Fruit fly (Drosophila melanogaster) whole organism, embryonic: ENCODE results near the gene CG45081.
A peak's percentile ranks its signal among the peaks of the same experiment; 100 is the strongest.

Experiments
- ATbp ChIP-seq: fragments of 200-800 bp; sonication (Bioruptor generic); optimal IDR thresholded peaks from 2 replicates; lab custom pipeline; 2017; ENCODE audit warnings: missing biosample characterization, mild to moderate bottlenecking, missing genetic modification characterization, missing genetic modification reagents
- CG10979 ChIP-seq: fragments of 200-800 bp; sonication (Bioruptor generic); optimal IDR thresholded peaks from 2 replicates; lab custom pipeline; 2018; ENCODE audit warnings: missing biosample characterization, mild to moderate bottlenecking, missing genetic modification characterization, moderate library complexity
- CG12155 ChIP-seq: fragments of 200-800 bp; sonication (Bioruptor generic); optimal IDR thresholded peaks from 3 replicates; lab custom pipeline; 2016; ENCODE audit warnings: missing biosample characterization, missing genetic modification characterization
- CG13775 ChIP-seq: fragments of 200-800 bp; sonication (Bioruptor generic); optimal IDR thresholded peaks from 3 replicates; lab custom pipeline; 2017; ENCODE audit warnings: missing biosample characterization, mild to moderate bottlenecking, missing genetic modification characterization
- CG15269 ChIP-seq: fragments of 200-800 bp; sonication (Bioruptor generic); optimal IDR thresholded peaks from 2 replicates; lab custom pipeline; 2018; ENCODE audit warnings: missing biosample characterization, mild to moderate bottlenecking, missing genetic modification characterization, moderate library complexity
- CG18764 ChIP-seq: fragments of 200-800 bp; sonication (Bioruptor generic); optimal IDR thresholded peaks from 3 replicates; lab custom pipeline; 2016; ENCODE audit warnings: missing biosample characterization, missing genetic modification characterization
- CG2116 ChIP-seq: fragments of 200-800 bp; sonication (Bioruptor generic); optimal IDR thresholded peaks from 3 replicates; lab custom pipeline; 2018; ENCODE audit warnings: missing biosample characterization, mild to moderate bottlenecking, missing genetic modification characterization
- CG30020 ChIP-seq: fragments of 200-800 bp; optimal IDR thresholded peaks from 2 replicates; lab custom pipeline; 2019; ENCODE audit warnings: missing biosample characterization, mild to moderate bottlenecking, missing genetic modification characterization, moderate library complexity
- CG31365 ChIP-seq: fragments of 200-800 bp; sonication (Bioruptor generic); optimal IDR thresholded peaks from 2 replicates; lab custom pipeline; 2018; ENCODE audit warnings: missing biosample characterization, mild to moderate bottlenecking, missing genetic modification characterization
- CG31388 ChIP-seq: fragments of 200-800 bp; sonication (Bioruptor generic); optimal IDR thresholded peaks from 2 replicates; lab custom pipeline; 2016; ENCODE audit warnings: missing biosample characterization, missing genetic modification characterization
- CG32532 ChIP-seq: fragments of 200-800 bp; sonication (Bioruptor generic); IDR thresholded peaks from 2 replicates; pipeline ENCODE4 v1.3.6; 2022; ENCODE audit warnings: missing biosample characterization, missing genetic modification characterization
- CG33557 ChIP-seq: fragments of 200-800 bp; sonication (Bioruptor generic); optimal IDR thresholded peaks from 2 replicates; lab custom pipeline; 2019; ENCODE audit warnings: missing biosample characterization, mild to moderate bottlenecking, missing genetic modification characterization, moderate library complexity
- CG3726 ChIP-seq: fragments of 200-800 bp; sonication (Bioruptor generic); IDR thresholded peaks from 3 replicates; pipeline ENCODE4, ENCODE4 v1.3.6; 2022; ENCODE audit warnings: missing biosample characterization, missing genetic modification characterization
- CG7372 ChIP-seq: fragments of 200-800 bp; sonication (Bioruptor generic); IDR thresholded peaks from 2 replicates; pipeline ENCODE4 v1.3.6; 2022; ENCODE audit warnings: missing biosample characterization, missing genetic modification characterization
- CG8089 ChIP-seq: fragments of 200-800 bp; sonication (Bioruptor generic); optimal IDR thresholded peaks from 3 replicates; lab custom pipeline; 2016; ENCODE audit warnings: missing biosample characterization, missing genetic modification characterization
- CG8924 ChIP-seq: fragments of 200-800 bp; optimal IDR thresholded peaks from 3 replicates; lab custom pipeline; 2019; ENCODE audit warnings: missing biosample characterization, mild to moderate bottlenecking, missing genetic modification characterization, moderate library complexity
- CkIIα-i1 ChIP-seq: fragments of 200-800 bp; sonication (Bioruptor generic); IDR thresholded peaks from 2 replicates; pipeline ENCODE4 v1.3.6; 2022; ENCODE audit warnings: missing biosample characterization, missing genetic modification characterization
- Dip2 ChIP-seq: fragments of 200-800 bp; sonication (Bioruptor generic); IDR thresholded peaks from 2 replicates; pipeline ENCODE4 v1.3.6; 2022; ENCODE audit warnings: missing biosample characterization, missing genetic modification characterization
- Doc3 ChIP-seq: fragments of 200-800 bp; sonication (Bioruptor generic); IDR thresholded peaks from 3 replicates; pipeline ENCODE4 v1.3.6; 2022; ENCODE audit warnings: missing biosample characterization, missing genetic modification characterization; ENCODE audit not compliant: partially characterized antibody
- Eip74EF ChIP-seq, 2 experiments: fragments of 200-800 bp in 1 of 2; fragments of >200 bp in 1 of 2; sonication (Bioruptor generic) in 1 of 2; optimal IDR thresholded peaks; 2 replicates each; lab custom pipeline; 2017 to 2019; ENCODE audit warnings: missing biosample characterization in 2 of 2, missing genetic modification characterization in 2 of 2, mild to moderate bottlenecking in 1 of 2, moderate library complexity in 1 of 2
- HLH3B ChIP-seq: fragments of 200-800 bp; sonication (Bioruptor generic); IDR thresholded peaks from 2 replicates; pipeline ENCODE4 v1.3.6; 2022; ENCODE audit warnings: missing biosample characterization, missing genetic modification characterization
- HLH4C ChIP-seq: fragments of 200-800 bp; sonication (Bioruptor generic); IDR thresholded peaks from 3 replicates; pipeline ENCODE4 v1.3.6; 2022; ENCODE audit warnings: missing biosample characterization, missing genetic modification characterization; ENCODE audit not compliant: partially characterized antibody
- HLHmδ ChIP-seq: fragments of 200-800 bp; sonication (Bioruptor generic); optimal IDR thresholded peaks from 2 replicates; lab custom pipeline; 2018; ENCODE audit warnings: missing biosample characterization, mild to moderate bottlenecking, missing genetic modification characterization, moderate library complexity
- HmgD ChIP-seq: fragments of 200-800 bp; sonication (Bioruptor generic); optimal IDR thresholded peaks from 3 replicates; lab custom pipeline; 2016; ENCODE audit warnings: missing biosample characterization, missing genetic modification characterization
- Hr39 ChIP-seq: fragments of >200 bp; optimal IDR thresholded peaks from 2 replicates; lab custom pipeline; 2017
- Meics ChIP-seq: fragments of 200-800 bp; sonication (Bioruptor generic); optimal IDR thresholded peaks from 2 replicates; lab custom pipeline; 2017; ENCODE audit warnings: missing biosample characterization, mild to moderate bottlenecking, missing genetic modification characterization
- Ravus ChIP-seq: fragments of 200-800 bp; sonication (Bioruptor generic); IDR thresholded peaks from 2 replicates; pipeline ENCODE4 v1.3.6; 2022; ENCODE audit warnings: missing biosample characterization, missing genetic modification characterization
- Sin3A ChIP-seq: fragments of >200 bp; optimal IDR thresholded peaks from 2 replicates; lab custom pipeline; 2018
- Tbp ChIP-seq: fragments of >200 bp; optimal IDR thresholded peaks from 2 replicates; lab custom pipeline; 2018; ENCODE audit warnings: missing biosample characterization, missing genetic modification characterization
- Usf ChIP-seq: fragments of 200-800 bp; sonication (Bioruptor generic); optimal IDR thresholded peaks from 2 replicates; lab custom pipeline; 2017; ENCODE audit warnings: missing genotype, missing biosample characterization, missing genetic modification characterization
- Xbp1 ChIP-seq: fragments of 200-800 bp; sonication (Bioruptor generic); optimal IDR thresholded peaks from 3 replicates; lab custom pipeline; 2016; ENCODE audit warnings: missing biosample characterization, mild to moderate bottlenecking, missing genetic modification characterization
- al ChIP-seq: fragments of 200-800 bp; sonication (Bioruptor generic); IDR thresholded peaks from 2 replicates; pipeline ENCODE4 v1.3.6; 2022; ENCODE audit warnings: missing biosample characterization, missing genetic modification characterization
- bab2 ChIP-seq: fragments of 200-800 bp; sonication (Bioruptor generic); optimal IDR thresholded peaks from 2 replicates; lab custom pipeline; 2016; ENCODE audit warnings: missing biosample characterization, missing genetic modification characterization
- chinmo ChIP-seq: fragments of 200-800 bp; sonication (Bioruptor generic); IDR thresholded peaks from 4 replicates; pipeline ENCODE4 v1.3.6; 2022; ENCODE audit warnings: missing biosample characterization, missing genetic modification characterization; ENCODE audit not compliant: partially characterized antibody
- chm ChIP-seq: fragments of 200-800 bp; sonication (Bioruptor generic); IDR thresholded peaks from 2 replicates; pipeline ENCODE4 v1.3.6; 2022; ENCODE audit warnings: missing biosample characterization, missing genetic modification characterization
- chn ChIP-seq: fragments of 200-800 bp; sonication (Bioruptor generic); optimal IDR thresholded peaks from 2 replicates; lab custom pipeline; 2016; ENCODE audit warnings: missing biosample characterization, missing genetic modification characterization
- gcm ChIP-seq: fragments of 200-800 bp; sonication (Bioruptor generic); optimal IDR thresholded peaks from 2 replicates; lab custom pipeline; 2019; ENCODE audit warnings: missing biosample characterization, mild to moderate bottlenecking, missing genetic modification characterization, moderate library complexity
- gro ChIP-seq: fragments of 200-800 bp; sonication (Bioruptor generic); optimal IDR thresholded peaks from 2 replicates; lab custom pipeline; 2016; ENCODE audit warnings: missing biosample characterization, missing genetic modification characterization
- lola ChIP-seq, 3 experiments: fragments of >200 bp in 2 of 3; fragments of 200-800 bp in 1 of 3; sonication (Bioruptor generic) in 1 of 3; optimal IDR thresholded peaks; 2 replicates each; lab custom pipeline; 2017 to 2019; ENCODE audit warnings: missing biosample characterization in 3 of 3, missing genetic modification characterization in 3 of 3, mild to moderate bottlenecking in 1 of 3, moderate library complexity in 1 of 3
- luna ChIP-seq: fragments of 200-800 bp; sonication (Bioruptor generic); optimal IDR thresholded peaks from 2 replicates; lab custom pipeline; 2016; ENCODE audit warnings: missing biosample characterization, missing genetic modification characterization
- pum ChIP-seq: fragments of 200-800 bp; sonication (Bioruptor generic); optimal IDR thresholded peaks from 2 replicates; lab custom pipeline; 2016; ENCODE audit warnings: missing biosample characterization, missing genetic modification characterization
- sd ChIP-seq: fragments of 200-800 bp; sonication (Bioruptor generic); optimal IDR thresholded peaks from 3 replicates; lab custom pipeline; 2018; ENCODE audit warnings: missing biosample characterization, mild to moderate bottlenecking, missing genetic modification characterization, moderate library complexity
- sima ChIP-seq: fragments of 200-800 bp; sonication (Bioruptor generic); optimal IDR thresholded peaks from 2 replicates; lab custom pipeline; 2016; ENCODE audit warnings: missing biosample characterization, missing genetic modification characterization
- sob ChIP-seq: fragments of 200-800 bp; sonication (Bioruptor generic); IDR thresholded peaks from 2 replicates; pipeline ENCODE4 v1.3.6; 2022; ENCODE audit warnings: missing biosample characterization, missing genetic modification characterization
- trh ChIP-seq: fragments of 200-800 bp; sonication (Bioruptor generic); optimal IDR thresholded peaks from 2 replicates; lab custom pipeline; 2016; ENCODE audit warnings: missing biosample characterization, missing genetic modification characterization

The CG45081 gene

DNA sequence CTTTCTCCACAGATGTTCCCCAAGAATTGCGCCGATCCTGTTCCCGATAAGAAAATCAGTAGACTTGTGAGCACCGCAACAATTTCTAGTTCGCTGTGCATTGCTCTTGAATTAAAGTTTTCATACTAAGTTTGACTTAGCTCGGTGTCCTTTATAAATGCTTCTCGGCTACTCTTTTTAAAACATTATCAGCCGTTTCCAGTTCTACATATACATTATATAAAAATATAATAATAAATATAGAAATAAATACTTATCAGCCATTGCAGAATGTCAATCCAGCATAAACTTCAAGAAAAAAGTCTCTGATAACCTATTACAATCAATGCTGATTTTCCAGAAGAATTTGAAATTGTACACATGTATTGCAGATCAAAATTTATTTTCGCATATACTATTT is 4.7 kb downstream of the CG45081 start, which contains the start of gene CG14088:
Gene CG14088 (minus strand): TSS at position 101 of the 400 bp plus-strand sequence.
- TF ChIP-seq Doc3 (GFP tag; lab: Robert Waterston, UW) (no peak), Usf (GFP tag; lab: Kevin White, UChicago) (no peak), chm (GFP tag; lab: Robert Waterston, UW) (no peak), gro (GFP tag; lab: Kevin White, UChicago) (no peak), HLH3B (GFP tag; lab: Robert Waterston, UW) (no peak), CkIIα-i1 (GFP tag; lab: Robert Waterston, UW) (no peak), CG10979 (tag; lab: Kevin White, UChicago) (no peak), Eip74EF (GFP tag; optimal IDR thresholded peaks at IDR 0.05; lab: Kevin White, UChicago) (no peak), HmgD (GFP tag; lab: Kevin White, UChicago) (no peak), Meics (GFP tag; lab: Kevin White, UChicago) (no peak), CG8924 (tag; lab: Kevin White, UChicago) (no peak), chinmo (no peak), luna (no peak), CG30020 (tag; lab: Kevin White, UChicago) (no peak), CG7372 (no peak), CG33557 (GFP tag; lab: Kevin White, UChicago) (no peak)

DNA sequence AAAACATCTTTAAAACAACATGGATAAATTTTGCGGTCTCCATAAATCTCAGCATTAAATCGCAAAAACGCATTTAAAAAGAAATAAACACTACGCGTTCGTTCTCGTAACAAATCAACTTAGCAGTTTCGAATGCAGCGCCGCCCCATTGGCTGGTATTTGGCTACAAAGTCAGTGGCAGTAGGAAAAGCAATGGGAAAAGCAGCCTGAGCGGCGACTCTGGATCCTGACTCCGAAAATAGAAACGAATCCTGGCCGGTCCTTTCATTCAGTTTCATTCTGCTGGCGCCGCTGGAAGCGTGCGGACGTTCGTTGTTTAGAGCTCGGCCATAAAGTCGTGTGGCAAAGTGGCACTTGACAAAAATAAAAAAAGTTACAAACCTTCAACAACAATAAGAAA is 9.6 kb downstream of the CG45081 start, which contains the start of gene CG14086:
Gene CG14086 (plus strand): TSS at position 301 of the 400 bp plus-strand sequence.
- TF ChIP-seq CG15269 (tag; lab: Kevin White, UChicago) (no peak), Ravus (GFP tag; lab: Robert Waterston, UW) (no peak), sd (tag; lab: Kevin White, UChicago) (no peak), bab2 (GFP tag; lab: Kevin White, UChicago) (no peak), Tbp (GFP tag; lab: Kevin White, UChicago) (no peak)

DNA sequence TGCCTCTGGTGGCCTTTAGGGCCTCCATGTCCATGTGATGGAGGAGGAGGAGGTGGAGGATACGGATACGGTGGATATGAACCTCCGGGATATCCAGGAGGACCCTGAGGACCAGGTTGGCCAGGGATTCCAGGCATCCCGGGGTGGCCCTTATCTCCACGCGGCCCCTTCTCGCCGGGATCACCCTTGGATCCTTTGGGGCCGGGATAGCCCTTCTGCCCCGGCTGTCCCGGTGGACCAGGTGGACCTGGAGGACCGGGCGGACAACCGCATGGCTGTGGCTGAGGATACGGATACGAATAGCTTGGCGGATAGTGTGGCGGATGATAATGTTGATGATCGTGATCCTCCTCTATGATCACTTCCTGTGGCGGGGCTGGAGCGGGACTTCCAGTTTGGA is 14.4 kb downstream of the CG45081 start:
- TF ChIP-seq trh (GFP tag; lab: Kevin White, UChicago) (no peak), Hr39 (peak; percentile 57), Eip74EF (GFP tag; optimal IDR thresholded peaks at IDR 0.05; lab: Kevin White, UChicago) (no peak), al (GFP tag; lab: Robert Waterston, UW) (no peak), CG32532 (GFP tag; lab: Robert Waterston, UW) (0 out of 2 replicates have a peak, but pooled peaks have one; percentile 23), CG3726 (GFP tag; lab: Robert Waterston, UW) (peak; percentile 49; the same call in 1 of the 3 replicates)

DNA sequence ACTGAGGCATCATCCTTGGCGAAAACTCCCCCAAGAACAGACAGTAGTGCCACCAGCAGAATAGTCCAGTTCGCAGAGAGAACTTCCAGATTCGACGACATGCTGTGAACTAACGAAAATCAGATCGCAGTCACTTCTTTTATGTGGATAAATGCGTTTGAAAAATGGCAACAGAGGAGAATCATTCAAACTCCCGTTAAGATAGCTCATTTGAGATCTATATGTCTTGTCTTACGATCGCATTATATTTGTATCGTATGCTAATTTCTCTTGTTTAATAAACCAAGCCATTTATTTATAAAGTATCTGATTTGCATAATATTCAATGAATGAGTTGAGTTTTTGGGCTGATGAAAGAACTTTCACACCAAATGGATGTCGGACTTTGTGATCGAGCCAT is 14.8 kb downstream of the CG45081 start, which contains the start of gene CG14089:
Gene CG14089 (minus strand): TSS at position 101 of the 400 bp plus-strand sequence.
- TF ChIP-seq sob (no peak), CG31365 (tag; lab: Kevin White, UChicago) (no peak), CG8089 (GFP tag; lab: Kevin White, UChicago) (no peak), HLHmδ (GFP tag; lab: Kevin White, UChicago) (no peak), sima (GFP tag; lab: Kevin White, UChicago) (no peak), ATbp (no peak), pum (GFP tag; lab: Kevin White, UChicago) (no peak), chn (GFP tag; lab: Kevin White, UChicago) (no peak), CG12155 (no peak), CG31388 (no peak), CG18764 (GFP tag; lab: Kevin White, UChicago) (no peak), Xbp1 (no peak), CG13775 (GFP tag; lab: Kevin White, UChicago) (no peak), CG2116 (GFP tag; lab: Kevin White, UChicago) (no peak), Sin3A (lab: Kevin White, UChicago) (no peak), Meics (GFP tag; lab: Kevin White, UChicago) (no peak), lola (GFP tag; optimal IDR thresholded peaks at IDR 0.05; lab: Kevin White, UChicago) (no peak), gcm (no peak), HLH4C (no peak), Dip2 (no peak)
